Fruit fly (Drosophila melanogaster) whole organism, prepupa: Measurements from ENCODE around the gene ND-PDSW.

Experiments used
- CG10631 ChIP-seq: fragments of 200-800 bp; sonication (Bioruptor generic); optimal IDR thresholded peaks from 2 replicates; lab custom pipeline; 2016; ENCODE audit warnings: missing biosample characterization, missing genetic modification characterization
- CG10669 ChIP-seq: fragments of 200-800 bp; sonication (Bioruptor generic); optimal IDR thresholded peaks from 3 replicates; lab custom pipeline; 2018; ENCODE audit warnings: missing biosample characterization, mild to moderate bottlenecking, missing genetic modification characterization, moderate library complexity
- CG11902 ChIP-seq: fragments of 200-800 bp; sonication (Bioruptor generic); optimal IDR thresholded peaks from 3 replicates; lab custom pipeline; 2016; ENCODE audit warnings: missing biosample characterization, missing genetic modification characterization
- CG15336 ChIP-seq: fragments of 200-800 bp; sonication (Bioruptor generic); IDR thresholded peaks from 2 replicates; pipeline ENCODE4 v1.3.6; 2022; ENCODE audit warnings: missing biosample characterization, missing genetic modification characterization
- CG1621 ChIP-seq: fragments of 200-800 bp; sonication (Bioruptor generic); optimal IDR thresholded peaks from 3 replicates; lab custom pipeline; 2018; ENCODE audit warnings: missing biosample characterization, mild to moderate bottlenecking, missing genetic modification characterization
- CG16779 ChIP-seq: fragments of 200-800 bp; sonication (Bioruptor generic); optimal IDR thresholded peaks from 3 replicates; lab custom pipeline; 2017; ENCODE audit warnings: missing biosample characterization, mild to moderate bottlenecking, missing genetic modification characterization
- CG3032 ChIP-seq: fragments of 200-800 bp; optimal IDR thresholded peaks from 2 replicates; lab custom pipeline; 2019; ENCODE audit warnings: missing biosample characterization, mild to moderate bottlenecking, missing genetic modification characterization, moderate library complexity
- CG32006 ChIP-seq: fragments of 200-800 bp; sonication (Bioruptor generic); optimal IDR thresholded peaks from 3 replicates; lab custom pipeline; 2017; ENCODE audit warnings: missing biosample characterization, mild to moderate bottlenecking, missing genetic modification characterization
- CG34406 ChIP-seq: fragments of 200-800 bp; sonication (Bioruptor generic); optimal IDR thresholded peaks from 3 replicates; lab custom pipeline; 2016; ENCODE audit warnings: missing biosample characterization, missing genetic modification characterization
- CG3919 ChIP-seq: fragments of 200-800 bp; sonication (Bioruptor generic); optimal IDR thresholded peaks from 3 replicates; lab custom pipeline; 2016; ENCODE audit warnings: missing biosample characterization, missing genetic modification characterization
- CG6163 ChIP-seq: fragments of 200-800 bp; sonication (Bioruptor generic); IDR thresholded peaks from 3 replicates; pipeline ENCODE4 v1.3.6; 2022; ENCODE audit warnings: missing biosample characterization, missing genetic modification characterization
- CG6276 ChIP-seq: fragments of 200-800 bp; sonication (Bioruptor generic); optimal IDR thresholded peaks from 2 replicates; lab custom pipeline; 2017; ENCODE audit warnings: missing biosample characterization, mild to moderate bottlenecking, missing genetic modification characterization
- CG6808 ChIP-seq: fragments of 200-800 bp; sonication (Bioruptor generic); optimal IDR thresholded peaks from 3 replicates; lab custom pipeline; 2017; ENCODE audit warnings: missing biosample characterization, missing genetic modification characterization, mild to moderate bottlenecking, moderate library complexity, missing genetic modification reagents
- CG6854 ChIP-seq: fragments of 200-800 bp; sonication (Bioruptor generic); optimal IDR thresholded peaks from 2 replicates; lab custom pipeline; 2017; ENCODE audit warnings: missing biosample characterization, mild to moderate bottlenecking, missing genetic modification characterization
- CG7368 ChIP-seq: fragments of 200-800 bp; sonication (Bioruptor generic); optimal IDR thresholded peaks from 3 replicates; lab custom pipeline; 2016; ENCODE audit warnings: missing biosample characterization, missing genetic modification characterization
- CG8119 ChIP-seq: fragments of 200-800 bp; sonication (Bioruptor generic); IDR thresholded peaks from 3 replicates; pipeline ENCODE4 v1.3.6; 2022; ENCODE audit warnings: missing biosample characterization, missing genetic modification characterization
- CG9139 ChIP-seq: fragments of 200-800 bp; sonication (Bioruptor generic); optimal IDR thresholded peaks from 3 replicates; lab custom pipeline; 2017; ENCODE audit warnings: missing biosample characterization, mild to moderate bottlenecking, missing genetic modification characterization
- Eip78C ChIP-seq: fragments of 200-800 bp; sonication (Bioruptor generic); peaks from one replicate; lab custom pipeline; 2016; ENCODE audit warnings: missing biosample characterization, missing genetic modification characterization
- Eip93F ChIP-seq: fragments of 200-800 bp; sonication (Bioruptor generic); optimal IDR thresholded peaks from 2 replicates; lab custom pipeline; 2016; ENCODE audit warnings: missing biosample characterization, mild to moderate bottlenecking, missing genetic modification characterization
- Ets21C ChIP-seq: fragments of 200-800 bp; sonication (Bioruptor generic); optimal IDR thresholded peaks from 3 replicates; lab custom pipeline; 2016; ENCODE audit warnings: missing biosample characterization, missing genetic modification characterization
- Ets96B ChIP-seq: fragments of 200-800 bp; optimal IDR thresholded peaks from 2 replicates; lab custom pipeline; 2019; ENCODE audit warnings: missing biosample characterization, mild to moderate bottlenecking, missing genetic modification characterization, moderate library complexity
- Gug ChIP-seq: fragments of 200-800 bp; sonication (Bioruptor generic); IDR thresholded peaks from 2 replicates; pipeline ENCODE4 v1.3.6; 2022; ENCODE audit warnings: missing biosample characterization, missing genetic modification characterization
- Hr38 ChIP-seq: sonication (Bioruptor generic); optimal IDR thresholded peaks from 2 replicates; lab custom pipeline; 2016; ENCODE audit warnings: missing biosample characterization, missing genetic modification characterization
- Hr39 ChIP-seq: fragments of 200-800 bp; sonication (Bioruptor generic); optimal IDR thresholded peaks from 2 replicates; lab custom pipeline; 2016; ENCODE audit warnings: missing biosample characterization, missing genetic modification characterization
- Hr4 ChIP-seq: fragments of 200-800 bp; sonication (Bioruptor generic); optimal IDR thresholded peaks from 3 replicates; lab custom pipeline; 2016; ENCODE audit warnings: missing biosample characterization, missing genetic modification characterization
- Lpt ChIP-seq: fragments of 200-800 bp; sonication (Bioruptor generic); optimal IDR thresholded peaks from 3 replicates; lab custom pipeline; 2016; ENCODE audit warnings: missing biosample characterization, missing genetic modification characterization
- Met ChIP-seq: fragments of 200-800 bp; sonication (Bioruptor generic); optimal IDR thresholded peaks from 3 replicates; lab custom pipeline; 2016; ENCODE audit warnings: missing biosample characterization, missing genetic modification characterization
- OdsH ChIP-seq: fragments of 200-800 bp; sonication (Bioruptor generic); optimal IDR thresholded peaks from 3 replicates; lab custom pipeline; 2016; ENCODE audit warnings: missing biosample characterization, missing genetic modification characterization
- Sox102F ChIP-seq: fragments of 200-800 bp; sonication (Bioruptor generic); optimal IDR thresholded peaks from 2 replicates; lab custom pipeline; 2016; ENCODE audit warnings: missing biosample characterization, mild to moderate bottlenecking, missing genetic modification characterization
- Sox15 ChIP-seq: fragments of 200-800 bp; sonication (Bioruptor generic); optimal IDR thresholded peaks from 3 replicates; lab custom pipeline; 2016; ENCODE audit warnings: missing biosample characterization, missing genetic modification characterization
- achi ChIP-seq: fragments of 200-800 bp; sonication (Bioruptor generic); optimal IDR thresholded peaks from 3 replicates; lab custom pipeline; 2016; ENCODE audit warnings: missing biosample characterization, missing genetic modification characterization
- cyc ChIP-seq: fragments of 200-800 bp; sonication (Bioruptor generic); optimal IDR thresholded peaks from 3 replicates; lab custom pipeline; 2016; ENCODE audit warnings: missing biosample characterization, missing genetic modification characterization
- dac ChIP-seq: fragments of 200-800 bp; sonication (Bioruptor generic); optimal IDR thresholded peaks from 2 replicates; lab custom pipeline; 2017; ENCODE audit warnings: missing biosample characterization, mild to moderate bottlenecking, missing genetic modification characterization
- eg ChIP-seq: fragments of 200-800 bp; sonication (Bioruptor generic); IDR thresholded peaks from 3 replicates; pipeline ENCODE4 v1.3.6; 2022; ENCODE audit warnings: missing biosample characterization, missing genetic modification characterization
- esn ChIP-seq: fragments of 200-800 bp; sonication (Bioruptor generic); optimal IDR thresholded peaks from 2 replicates; lab custom pipeline; 2016; ENCODE audit warnings: missing biosample characterization, mild to moderate bottlenecking, missing genetic modification characterization, moderate library complexity
- fd59A ChIP-seq: fragments of 200-800 bp; sonication (Bioruptor generic); optimal IDR thresholded peaks from 2 replicates; lab custom pipeline; 2017; ENCODE audit warnings: missing biosample characterization, mild to moderate bottlenecking, missing genetic modification characterization, missing genetic modification reagents
- fd85E ChIP-seq: fragments of 200-800 bp; sonication (Bioruptor generic); optimal IDR thresholded peaks from 3 replicates; lab custom pipeline; 2016; ENCODE audit warnings: missing biosample characterization, missing genetic modification characterization
- fkh ChIP-seq: fragments of 200-800 bp; sonication (Bioruptor generic); optimal IDR thresholded peaks from 3 replicates; lab custom pipeline; 2017; ENCODE audit warnings: missing biosample characterization, mild to moderate bottlenecking, missing genetic modification characterization, moderate library complexity
- pdm3 ChIP-seq: fragments of 200-800 bp; sonication (Bioruptor generic); optimal IDR thresholded peaks from 3 replicates; lab custom pipeline; 2016; ENCODE audit warnings: missing biosample characterization, missing genetic modification characterization
- spab ChIP-seq: fragments of 200-800 bp; sonication (Bioruptor generic); optimal IDR thresholded peaks from 2 replicates; lab custom pipeline; 2017; ENCODE audit warnings: missing biosample characterization, mild to moderate bottlenecking, missing genetic modification characterization, missing genetic modification reagents
- svp ChIP-seq: fragments of 200-800 bp; sonication (Bioruptor generic); peaks from one replicate; lab custom pipeline; 2016; ENCODE audit warnings: missing biosample characterization, missing genetic modification characterization
- vri ChIP-seq: fragments of 200-800 bp; sonication (Bioruptor generic); optimal IDR thresholded peaks from 3 replicates; lab custom pipeline; 2016; ENCODE audit warnings: missing biosample characterization, mild to moderate bottlenecking, missing genetic modification characterization

The ND-PDSW gene

DNA sequence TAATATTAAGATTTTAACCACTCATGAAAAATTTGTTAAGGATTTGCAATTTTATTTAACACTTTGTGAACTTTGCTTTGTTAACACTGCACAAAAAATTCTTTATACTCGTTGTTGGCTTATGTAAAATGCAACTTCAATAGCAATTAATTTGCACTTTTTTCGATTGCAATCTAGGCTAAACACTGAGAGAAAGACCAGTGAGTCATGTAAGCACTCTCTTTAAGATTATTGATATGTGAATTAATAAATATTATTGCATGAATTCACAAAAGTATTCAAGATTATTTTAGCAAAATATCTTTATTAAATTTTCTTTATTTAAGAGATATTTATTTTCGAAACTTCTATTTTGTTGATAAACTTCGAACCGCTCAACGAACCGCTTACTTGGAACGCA is 40.8 kb downstream of the ND-PDSW start:
- TF ChIP-seq Eip93F (GFP tag; lab: Kevin White, UChicago) (no peak), CG8119 (GFP tag; lab: Robert Waterston, UW) (0 out of 3 replicates have a peak, but pooled peaks have one; percentile 15), eg (GFP tag; lab: Robert Waterston, UW) (peak; percentile 66; the same call in 1 of the 3 replicates), CG3032 (tag; lab: Kevin White, UChicago) (no peak), CG6276 (GFP tag; lab: Kevin White, UChicago) (no peak), CG1621 (tag; lab: Kevin White, UChicago) (no peak), fkh (GFP tag; lab: Kevin White, UChicago) (no peak), Ets96B (tag; lab: Kevin White, UChicago) (no peak), CG34406 (GFP tag; lab: Kevin White, UChicago) (no peak), Eip78C (GFP tag; lab: Kevin White, UChicago) (peak; percentile 28), CG11902 (GFP tag; lab: Kevin White, UChicago) (no peak), CG10669 (no peak), Hr38 (GFP tag; lab: Kevin White, UChicago) (no peak), CG16779 (no peak), Ets21C (GFP tag; lab: Kevin White, UChicago) (no peak), vri (GFP tag; lab: Kevin White, UChicago) (no peak), fd85E (GFP tag; lab: Kevin White, UChicago) (no peak), Sox102F (no peak), CG6808 (no peak), Hr4 (GFP tag; lab: Kevin White, UChicago) (peak; percentile 49), CG7368 (GFP tag; lab: Kevin White, UChicago) (no peak), CG6854 (GFP tag; lab: Kevin White, UChicago) (no peak), Lpt (GFP tag; lab: Kevin White, UChicago) (no peak), dac (GFP tag; lab: Kevin White, UChicago) (no peak), OdsH (GFP tag; lab: Kevin White, UChicago) (peak; percentile 16), cyc (GFP tag; lab: Kevin White, UChicago) (no peak)
- TF ChIP-seq, all 60 proteins: peak for 5

DNA sequence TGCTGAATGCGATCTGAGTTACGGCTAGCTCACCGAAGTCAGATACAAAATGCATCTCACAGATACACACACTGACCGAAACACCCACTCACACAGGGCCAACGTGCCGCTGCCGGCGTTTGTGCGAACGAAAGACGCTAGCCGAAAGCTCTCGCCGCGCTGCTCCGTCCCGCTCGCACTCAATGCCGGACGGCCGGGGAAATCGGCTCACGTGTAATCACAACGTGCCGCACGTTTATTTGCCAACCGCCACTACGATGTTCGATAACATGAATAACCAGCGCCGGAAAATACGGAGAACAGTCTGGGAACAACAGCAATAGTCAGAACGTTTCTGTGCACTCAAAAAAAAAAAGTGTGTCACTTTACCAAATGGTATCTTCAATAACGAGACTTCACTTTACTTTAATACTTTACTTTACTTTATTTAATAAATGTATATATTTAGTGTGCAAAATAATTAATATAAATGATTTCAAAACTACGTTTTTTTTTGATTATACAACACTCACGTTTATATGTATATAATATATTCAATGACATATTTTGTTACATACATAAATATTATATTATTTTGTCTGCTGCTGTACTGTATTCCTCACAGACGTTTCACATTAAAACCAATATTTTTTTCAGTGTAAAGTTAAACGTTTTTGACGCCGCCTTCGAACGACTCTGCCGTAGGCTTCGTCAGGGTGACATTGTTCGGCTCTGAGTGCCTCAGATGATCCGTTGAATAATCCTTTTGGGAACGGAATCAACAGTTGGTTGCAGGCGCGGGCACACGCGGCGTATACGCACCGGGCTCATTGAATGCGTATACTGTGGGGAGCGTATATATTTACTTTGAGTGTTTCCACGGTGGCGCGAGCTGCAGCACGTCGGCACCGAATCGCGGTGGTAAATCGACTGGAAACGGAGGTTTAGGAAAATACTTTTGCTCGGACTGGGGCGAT is 41.5 kb downstream of the ND-PDSW start, which contains the start of gene tim:
Gene tim, minus strand, starts transcription at position 911 of the 956 bp plus-strand sequence.
- TF ChIP-seq cyc (GFP tag; lab: Kevin White, UChicago) (no peak), CG9139 (GFP tag; lab: Kevin White, UChicago) (no peak), CG6163 (no peak), CG10669 (no peak), Eip78C (GFP tag; lab: Kevin White, UChicago) (peak; percentile 53), CG6276 (GFP tag; lab: Kevin White, UChicago) (no peak), Ets21C (GFP tag; lab: Kevin White, UChicago) (no peak), achi (GFP tag; lab: Kevin White, UChicago) (no peak), esn (GFP tag; lab: Kevin White, UChicago) (no peak), Sox15 (no peak), CG1621 (tag; lab: Kevin White, UChicago) (no peak), CG15336 (GFP tag; lab: Robert Waterston, UW) (0 out of 2 replicates have a peak, but pooled peaks have one; percentile 23), Ets96B (tag; lab: Kevin White, UChicago) (no peak), svp (GFP tag; lab: Kevin White, UChicago) (peak; percentile 77), dac (GFP tag; lab: Kevin White, UChicago) (no peak), CG32006 (GFP tag; lab: Kevin White, UChicago) (no peak), fd85E (GFP tag; lab: Kevin White, UChicago) (no peak), CG10631 (peak; percentile 30), Gug (GFP tag; lab: Robert Waterston, UW) (peak; percentile 46; the same call in 1 of the 2 replicates), CG3032 (tag; lab: Kevin White, UChicago) (no peak), Met (GFP tag; lab: Kevin White, UChicago) (no peak), vri (GFP tag; lab: Kevin White, UChicago) (no peak), Hr39 (GFP tag; lab: Kevin White, UChicago) (no peak), fd59A (GFP tag; lab: Kevin White, UChicago) (no peak), CG11902 (GFP tag; lab: Kevin White, UChicago) (no peak), Hr4 (GFP tag; lab: Kevin White, UChicago) (no peak), eg (GFP tag; lab: Robert Waterston, UW) (peak; percentile 36; the same call in 2 of the 3 replicates), pdm3 (GFP tag; lab: Kevin White, UChicago) (no peak), CG3919 (no peak), spab (no peak), CG8119 (GFP tag; lab: Robert Waterston, UW) (peak; percentile 40; the same call in 1 of the 3 replicates)
